ENCODE assay signal across 2 worm cellular contexts in the genomic region with DNA sequence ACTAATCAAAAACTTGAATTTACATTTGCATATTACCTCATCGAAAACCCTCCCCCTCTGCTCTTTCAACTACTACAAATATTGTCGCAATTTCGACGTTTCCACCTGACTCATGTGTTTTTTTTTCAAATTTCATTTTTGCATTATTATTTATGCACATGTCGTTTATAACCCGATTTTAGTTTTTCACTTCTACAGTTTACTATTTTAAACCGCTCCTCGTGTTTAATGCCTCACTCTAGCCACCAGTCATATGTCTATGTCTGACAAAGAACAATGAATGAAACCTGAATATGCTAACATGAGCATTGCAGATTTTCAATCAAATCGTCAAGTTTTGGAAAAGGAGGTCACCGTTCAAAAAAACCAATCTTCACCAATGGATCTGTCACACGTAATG.
TF ChIP-seq lines count a peak whose summit lies in the region.

A gene (plus strand): TSS at position 301 of the 400 bp plus-strand sequence.

TF ChIP-seq in whole organism, L3 larva, 47 proteins besides CTCF, POLR2A, EP300 and RAD21:
- no peak for TF ChIP-seq ama-1 (optimal IDR thresholded peaks at IDR 0.05; lab: Kevin White, UChicago)
- TF ChIP-seq pqm-1 (tag; optimal IDR thresholded peaks at IDR 0.05; lab: Kevin White, UChicago) = peak; percentile 0
- TF ChIP-seq tbx-2 (tag; optimal IDR thresholded peaks at IDR 0.05; lab: Kevin White, UChicago) = no peak
- no peak for TF ChIP-seq jun-1 (tag; optimal IDR thresholded peaks at IDR 0.05; lab: Kevin White, UChicago)
- TF ChIP-seq nhr-77 (tag; optimal IDR thresholded peaks at IDR 0.05; lab: Kevin White, UChicago) = no peak

TF ChIP-seq in whole organism, L4 larva, 104 proteins besides CTCF, POLR2A, EP300 and RAD21:
- no peak for TF ChIP-seq nhr-41 (GFP tag; IDR thresholded peaks at IDR 0.05; lab: Robert Waterston, UW)
- peak; percentile 7 for TF ChIP-seq hlh-30 (tag; optimal IDR thresholded peaks at IDR 0.05; lab: Kevin White, UChicago; ENCODE audit: insufficient read depth)
- TF ChIP-seq zip-11 (GFP tag; IDR thresholded peaks at IDR 0.05; lab: Robert Waterston, UW) = no peak
- TF ChIP-seq lin-38 (GFP tag; IDR thresholded peaks at IDR 0.05; lab: Robert Waterston, UW) = no peak
- no peak for TF ChIP-seq lin-15B (tag; optimal IDR thresholded peaks at IDR 0.05; lab: Kevin White, UChicago)
- TF ChIP-seq cey-2 (tag; optimal IDR thresholded peaks at IDR 0.05; lab: Kevin White, UChicago; ENCODE audit: borderline replicate concordance, insufficient read depth) = no peak
